Fruit fly (Drosophila melanogaster) whole organism, embryonic: ENCODE results near the gene corn.
A peak's percentile ranks its signal among the peaks of the same experiment; 100 is the strongest.

ENCODE experiments used
- B-H2 ChIP-seq: fragments of 200-800 bp; sonication (Bioruptor generic); optimal IDR thresholded peaks from 2 replicates; lab custom pipeline; 2018; ENCODE audit warnings: missing biosample characterization, mild to moderate bottlenecking, missing genetic modification characterization
- CG10321 ChIP-seq: fragments of 200-800 bp; sonication (Bioruptor generic); IDR thresholded peaks from 2 replicates; pipeline ENCODE4 v1.3.6; 2022; ENCODE audit warnings: missing biosample characterization, missing genetic modification characterization
- CG11504 ChIP-seq: fragments of 200-800 bp; sonication (Bioruptor generic); optimal IDR thresholded peaks from 3 replicates; lab custom pipeline; 2019; ENCODE audit warnings: missing biosample characterization, mild to moderate bottlenecking, missing genetic modification characterization, moderate library complexity
- CG11696 ChIP-seq: fragments of 200-800 bp; sonication (Bioruptor generic); IDR thresholded peaks from 2 replicates; pipeline ENCODE4 v1.3.6; 2022; ENCODE audit warnings: missing biosample characterization, missing genetic modification characterization
- CG12104 ChIP-seq: fragments of 200-800 bp; sonication (Bioruptor generic); optimal IDR thresholded peaks from 3 replicates; lab custom pipeline; 2016; ENCODE audit warnings: missing biosample characterization, missing genetic modification characterization
- CG1233 ChIP-seq: fragments of 200-800 bp; sonication (Bioruptor generic); optimal IDR thresholded peaks from 4 replicates; lab custom pipeline; 2018; ENCODE audit warnings: missing biosample characterization, mild to moderate bottlenecking, missing genetic modification characterization
- CG12769 ChIP-seq: fragments of 200-800 bp; sonication (Bioruptor generic); optimal IDR thresholded peaks from 2 replicates; lab custom pipeline; 2019; ENCODE audit warnings: missing biosample characterization, mild to moderate bottlenecking, missing genetic modification characterization, moderate library complexity
- CG13296 ChIP-seq: fragments of 200-800 bp; sonication (Bioruptor generic); optimal IDR thresholded peaks from 3 replicates; lab custom pipeline; 2018; ENCODE audit warnings: missing biosample characterization, mild to moderate bottlenecking, missing genetic modification characterization
- CG14710 ChIP-seq: fragments of 200-800 bp; sonication (Bioruptor generic); optimal IDR thresholded peaks from 3 replicates; lab custom pipeline; 2019; ENCODE audit warnings: missing biosample characterization, mild to moderate bottlenecking, missing genetic modification characterization, moderate library complexity
- CG2120 ChIP-seq: fragments of 200-800 bp; sonication (Bioruptor generic); optimal IDR thresholded peaks from 3 replicates; lab custom pipeline; 2016; ENCODE audit warnings: missing biosample characterization, missing genetic modification characterization
- CG2129 ChIP-seq: fragments of 200-800 bp; sonication (Bioruptor generic); IDR thresholded peaks from 2 replicates; pipeline ENCODE4 v1.3.6; 2022; ENCODE audit warnings: missing biosample characterization, missing genetic modification characterization; ENCODE audit not compliant: partially characterized antibody
- CG2678 ChIP-seq: fragments of 200-800 bp; sonication (Bioruptor generic); optimal IDR thresholded peaks from 3 replicates; lab custom pipeline; 2019; ENCODE audit warnings: missing biosample characterization, mild to moderate bottlenecking, missing genetic modification characterization, moderate library complexity
- CG3163 ChIP-seq: fragments of 200-800 bp; sonication (Bioruptor generic); optimal IDR thresholded peaks from 3 replicates; lab custom pipeline; 2016; ENCODE audit warnings: missing biosample characterization, missing genetic modification characterization
- CG33557 ChIP-seq: fragments of 200-800 bp; sonication (Bioruptor generic); optimal IDR thresholded peaks from 2 replicates; lab custom pipeline; 2019; ENCODE audit warnings: missing biosample characterization, mild to moderate bottlenecking, missing genetic modification characterization, moderate library complexity
- CG34376 ChIP-seq: fragments of 200-800 bp; sonication (Bioruptor generic); optimal IDR thresholded peaks from 2 replicates; lab custom pipeline; 2018; ENCODE audit warnings: missing biosample characterization, mild to moderate bottlenecking, missing genetic modification characterization
- CG3995 ChIP-seq: fragments of 200-800 bp; sonication (Bioruptor generic); optimal IDR thresholded peaks from 3 replicates; lab custom pipeline; 2016; ENCODE audit warnings: missing biosample characterization, missing genetic modification characterization
- CG43689 ChIP-seq: fragments of 200-800 bp; sonication (Bioruptor generic); IDR thresholded peaks from 2 replicates; pipeline ENCODE4 v1.3.6; 2022; ENCODE audit warnings: missing biosample characterization, missing genetic modification characterization
- CG7556 ChIP-seq: fragments of 200-800 bp; sonication (Bioruptor generic); optimal IDR thresholded peaks from 2 replicates; lab custom pipeline; 2017; ENCODE audit warnings: missing biosample characterization, mild to moderate bottlenecking, missing genetic modification characterization
- CG9727 ChIP-seq: fragments of 200-800 bp; sonication (Bioruptor generic); optimal IDR thresholded peaks from 3 replicates; lab custom pipeline; 2017; ENCODE audit warnings: missing biosample characterization, mild to moderate bottlenecking, missing genetic modification characterization
- CoRest ChIP-seq: fragments of 200-800 bp; sonication (Bioruptor generic); optimal IDR thresholded peaks from 3 replicates; lab custom pipeline; 2018; ENCODE audit warnings: missing biosample characterization, mild to moderate bottlenecking, missing genetic modification characterization, moderate library complexity
- D ChIP-seq, 2 experiments: fragments of 200-800 bp in 1 of 2; fragments of >200 bp in 1 of 2; sonication (Bioruptor generic) in 1 of 2; optimal IDR thresholded peaks; 2 replicates in 1 of 2; 3 replicates in 1 of 2; lab custom pipeline; 2017; ENCODE audit warnings: mild to moderate bottlenecking in 1 of 2, missing biosample characterization in 1 of 2, missing genetic modification characterization in 1 of 2, missing genetic modification reagents in 1 of 2
- Dfd ChIP-seq, 2 experiments: fragments of >200 bp; optimal IDR thresholded peaks; 2 replicates each; lab custom pipeline; 2017; ENCODE audit warnings: missing biosample characterization in 2 of 2, missing genetic modification characterization in 2 of 2
- Fer1 ChIP-seq: fragments of 200-800 bp; sonication (Bioruptor generic); optimal IDR thresholded peaks from 2 replicates; lab custom pipeline; 2017; ENCODE audit warnings: missing biosample characterization, mild to moderate bottlenecking, missing genetic modification characterization
- GATAe ChIP-seq: fragments of 200-800 bp; sonication (Bioruptor generic); conservative IDR thresholded peaks from 2 replicates; pipeline ENCODE4 v1.3.6; 2022; ENCODE audit warnings: missing biosample characterization, missing genetic modification characterization
- HLH4C ChIP-seq: fragments of 200-800 bp; sonication (Bioruptor generic); IDR thresholded peaks from 3 replicates; pipeline ENCODE4 v1.3.6; 2022; ENCODE audit warnings: missing biosample characterization, missing genetic modification characterization; ENCODE audit not compliant: partially characterized antibody
- Jarid2 ChIP-seq: fragments of 200-800 bp; sonication (Bioruptor generic); optimal IDR thresholded peaks from 3 replicates; lab custom pipeline; 2017; ENCODE audit warnings: mild to moderate bottlenecking, missing biosample characterization, missing genetic modification reagents, missing genetic modification characterization
- NC2α ChIP-seq: fragments of 200-800 bp; sonication (Bioruptor generic); optimal IDR thresholded peaks from 2 replicates; lab custom pipeline; 2016; ENCODE audit warnings: missing biosample characterization, missing genetic modification characterization
- Side ChIP-seq: fragments of 200-800 bp; sonication (Bioruptor generic); optimal IDR thresholded peaks from 2 replicates; lab custom pipeline; 2016; ENCODE audit warnings: missing biosample characterization, missing genetic modification characterization
- TFAM ChIP-seq: fragments of 200-800 bp; sonication (Bioruptor generic); optimal IDR thresholded peaks from 2 replicates; lab custom pipeline; 2017; ENCODE audit warnings: missing biosample characterization, missing genetic modification characterization, inconsistent platforms
- Trl ChIP-seq, 3 experiments: fragments of >200 bp in 2 of 3; fragments of 200-800 bp in 1 of 3; sonication (Bioruptor generic) in 1 of 3; optimal IDR thresholded peaks; 2 replicates in 1 of 3; 3 replicates in 2 of 3; lab custom pipeline; 2016 to 2017; ENCODE audit warnings: missing biosample characterization in 1 of 3, missing genetic modification characterization in 1 of 3
- ab ChIP-seq: fragments of 200-800 bp; sonication (Bioruptor generic); optimal IDR thresholded peaks from 2 replicates; lab custom pipeline; 2016; ENCODE audit warnings: missing biosample characterization, missing genetic modification characterization
- exex ChIP-seq: fragments of 200-800 bp; sonication (Bioruptor generic); optimal IDR thresholded peaks from 4 replicates; lab custom pipeline; 2018; ENCODE audit warnings: missing biosample characterization, mild to moderate bottlenecking, missing genetic modification characterization, moderate library complexity
- grn ChIP-seq: fragments of 200-800 bp; sonication (Bioruptor generic); optimal IDR thresholded peaks from 3 replicates; lab custom pipeline; 2017; ENCODE audit warnings: missing biosample characterization, missing genetic modification characterization
- gsb ChIP-seq: fragments of 200-800 bp; sonication (Bioruptor generic); IDR thresholded peaks from 2 replicates; pipeline ENCODE4 v1.3.6; 2022; ENCODE audit warnings: missing biosample characterization, missing genetic modification characterization
- h ChIP-seq: fragments of >200 bp; optimal IDR thresholded peaks from 2 replicates; lab custom pipeline; 2017
- kni ChIP-seq: fragments of 200-800 bp; sonication (Bioruptor generic); optimal IDR thresholded peaks from 3 replicates; lab custom pipeline; 2017; ENCODE audit warnings: mild to moderate bottlenecking, missing biosample characterization, missing genetic modification reagents, missing genetic modification characterization
- lab ChIP-seq: fragments of 200-800 bp; sonication (Bioruptor generic); optimal IDR thresholded peaks from 3 replicates; lab custom pipeline; 2017; ENCODE audit warnings: missing biosample characterization, missing genetic modification characterization, mild to moderate bottlenecking, moderate library complexity, missing genetic modification reagents
- mirr ChIP-seq: fragments of 200-800 bp; sonication (Bioruptor generic); optimal IDR thresholded peaks from 3 replicates; lab custom pipeline; 2018; ENCODE audit warnings: missing biosample characterization, mild to moderate bottlenecking, missing genetic modification characterization
- mld ChIP-seq: fragments of 200-800 bp; sonication (Bioruptor generic); IDR thresholded peaks from 3 replicates; pipeline ENCODE4 v1.3.6; 2022; ENCODE audit warnings: missing biosample characterization, missing genetic modification characterization; ENCODE audit not compliant: partially characterized antibody
- ranshi ChIP-seq: fragments of 200-800 bp; sonication (Bioruptor generic); IDR thresholded peaks from 2 replicates; pipeline ENCODE4 v1.3.6; 2022; ENCODE audit warnings: missing biosample characterization, missing genetic modification characterization
- rib ChIP-seq: fragments of 200-800 bp; sonication (Bioruptor generic); IDR thresholded peaks from 2 replicates; pipeline ENCODE4 v1.3.6; 2022; ENCODE audit warnings: missing biosample characterization, missing genetic modification characterization
- sd ChIP-seq: fragments of 200-800 bp; sonication (Bioruptor generic); optimal IDR thresholded peaks from 3 replicates; lab custom pipeline; 2018; ENCODE audit warnings: missing biosample characterization, mild to moderate bottlenecking, missing genetic modification characterization, moderate library complexity
- so ChIP-seq: fragments of 200-800 bp; sonication (Bioruptor generic); IDR thresholded peaks from 3 replicates; pipeline ENCODE4 v1.3.6; 2022; ENCODE audit warnings: missing biosample characterization, missing genetic modification characterization
- sug ChIP-seq: fragments of 200-800 bp; optimal IDR thresholded peaks from 2 replicates; lab custom pipeline; 2019; ENCODE audit warnings: missing biosample characterization, mild to moderate bottlenecking, missing genetic modification characterization, moderate library complexity
- tna ChIP-seq: fragments of 200-800 bp; sonication (Bioruptor generic); IDR thresholded peaks from 2 replicates; pipeline ENCODE4 v1.3.6; 2022; ENCODE audit warnings: missing biosample characterization, missing genetic modification characterization; ENCODE audit not compliant: partially characterized antibody
- unpg ChIP-seq: fragments of 200-800 bp; sonication (Bioruptor generic); optimal IDR thresholded peaks from 3 replicates; lab custom pipeline; 2018; ENCODE audit warnings: missing biosample characterization, mild to moderate bottlenecking, missing genetic modification characterization, moderate library complexity
- zen ChIP-seq: fragments of 200-800 bp; sonication (Bioruptor generic); optimal IDR thresholded peaks from 3 replicates; lab custom pipeline; 2018; ENCODE audit warnings: missing biosample characterization, mild to moderate bottlenecking, missing genetic modification characterization, moderate library complexity
- zf30C ChIP-seq: fragments of 200-800 bp; sonication (Bioruptor generic); optimal IDR thresholded peaks from 3 replicates; lab custom pipeline; 2018; ENCODE audit warnings: missing biosample characterization, mild to moderate bottlenecking, missing genetic modification characterization

The corn gene

DNA sequence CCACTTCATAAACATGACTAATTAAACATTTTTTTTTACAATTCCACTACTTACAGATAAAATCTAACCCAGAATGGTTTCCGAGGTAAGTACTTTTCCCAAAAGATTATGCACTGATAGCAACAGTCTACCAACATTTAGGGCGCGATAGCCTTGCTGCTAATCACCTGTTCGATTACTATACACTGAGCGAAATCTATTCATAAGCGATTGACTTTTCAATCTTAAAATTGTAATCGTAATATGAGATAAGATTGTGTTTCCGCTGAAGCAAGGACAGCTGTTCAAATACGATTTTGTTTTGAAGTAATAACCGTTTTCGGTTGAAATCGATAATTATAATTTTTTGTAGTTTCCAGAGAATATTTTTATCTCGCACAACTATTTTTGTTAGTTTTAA lies 24.3 kb downstream of the corn start (continued):
- peak; percentile 23 for TF ChIP-seq CG2120 (GFP tag; lab: Kevin White, UChicago)
- peak; percentile 34 for TF ChIP-seq unpg (GFP tag; lab: Kevin White, UChicago)
- TF ChIP-seq grn (GFP tag; lab: Kevin White, UChicago), result peak; percentile 89
- no peak for TF ChIP-seq kni
- TF ChIP-seq CG9727 (GFP tag; lab: Kevin White, UChicago), result no peak
- no peak for TF ChIP-seq ab (GFP tag; lab: Kevin White, UChicago)
- TF ChIP-seq mld (GFP tag; lab: Robert Waterston, UW), result no peak
- peak; percentile 19 for TF ChIP-seq Side (GFP tag; lab: Kevin White, UChicago)
- TF ChIP-seq HLH4C (GFP tag; lab: Robert Waterston, UW), result no peak
- peak; percentile 79 for TF ChIP-seq GATAe (GFP tag; lab: Robert Waterston, UW)
- peak; percentile 96 for TF ChIP-seq exex (tag; lab: Kevin White, UChicago)
- TF ChIP-seq CG11504 (tag; lab: Kevin White, UChicago), result peak; percentile 0
- TF ChIP-seq NC2α, result no peak
- peak; percentile 16 for TF ChIP-seq zen (tag; lab: Kevin White, UChicago)
- peak; percentile 73 for TF ChIP-seq zf30C (GFP tag; lab: Kevin White, UChicago)

DNA sequence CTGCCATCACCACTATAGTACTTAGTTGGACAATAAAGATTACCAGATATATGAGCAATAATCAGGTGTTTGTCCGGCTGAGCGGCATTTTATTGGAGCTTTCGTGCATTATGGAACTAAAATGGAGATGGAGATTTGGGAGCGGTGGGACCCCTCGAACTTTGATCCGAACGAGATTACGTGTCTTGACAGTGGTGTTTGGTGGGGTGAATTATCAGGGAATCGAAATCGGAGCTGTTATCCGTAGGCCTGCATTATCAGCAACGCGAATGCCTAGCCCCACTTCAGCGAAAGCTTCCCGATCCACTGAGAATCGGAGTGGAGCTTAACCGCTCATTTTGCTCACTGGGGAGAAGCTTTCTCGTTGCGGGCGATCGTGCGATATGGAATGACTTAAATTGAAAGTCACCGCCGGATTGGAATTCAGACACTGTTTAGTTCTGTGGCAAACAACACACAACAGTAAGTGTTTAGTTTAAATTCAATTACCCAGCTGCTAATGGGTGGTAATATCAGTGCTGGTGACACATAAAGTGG lies 25.4 kb downstream of the corn start, which contains the start of gene Acbp2:
Gene Acbp2, plus strand, starts transcription at position 417 of the 537 bp plus-strand sequence.
- TF ChIP-seq CG2678 (tag; lab: Kevin White, UChicago), result peak; percentile 3
- TF ChIP-seq CG12769 (tag; lab: Kevin White, UChicago), result peak; percentile 54
- no peak for TF ChIP-seq rib (GFP tag; lab: Robert Waterston, UW)
- TF ChIP-seq CG34376 (GFP tag; lab: Kevin White, UChicago), result peak; percentile 72
- no peak for TF ChIP-seq ranshi (GFP tag; lab: Robert Waterston, UW)
- TF ChIP-seq sug (tag; lab: Kevin White, UChicago), result peak; percentile 100
- peak; percentile 18 for TF ChIP-seq Jarid2 (GFP tag; lab: Kevin White, UChicago)
- TF ChIP-seq GATAe (GFP tag; lab: Robert Waterston, UW), result peak; percentile 66; the same call in 1 of the 2 replicates
- peak; percentile 67 for TF ChIP-seq sd (tag; lab: Kevin White, UChicago)
- no peak for TF ChIP-seq CG11696 (GFP tag; lab: Robert Waterston, UW)
- TF ChIP-seq Dfd (GFP tag; optimal IDR thresholded peaks at IDR 0.05; lab: Kevin White, UChicago), result no peak
- TF ChIP-seq CG7556 (GFP tag; lab: Kevin White, UChicago), result no peak
- no peak for TF ChIP-seq CG14710 (tag; lab: Kevin White, UChicago)
- no peak for TF ChIP-seq gsb (GFP tag; lab: Robert Waterston, UW)
- peak; percentile 63 for TF ChIP-seq mirr (GFP tag; lab: Kevin White, UChicago)
- peak in 1 of 2 experiments; percentile 31 for TF ChIP-seq Trl (optimal IDR thresholded peaks at IDR 0.05; lab: Kevin White, UChicago)
- TF ChIP-seq Trl (GFP tag; optimal IDR thresholded peaks at IDR 0.05; lab: Kevin White, UChicago), result no peak
- no peak for TF ChIP-seq CG13296
- no peak for TF ChIP-seq CG3995 (GFP tag; lab: Kevin White, UChicago)
- no peak for TF ChIP-seq CoRest (tag; lab: Kevin White, UChicago)
- TF ChIP-seq TFAM (GFP tag; lab: Kevin White, UChicago), result no peak
- TF ChIP-seq lab, result peak; percentile 25
- TF ChIP-seq CG3163 (GFP tag; lab: Kevin White, UChicago), result no peak
- TF ChIP-seq CG1233, result no peak
- TF ChIP-seq CG43689 (GFP tag; lab: Robert Waterston, UW), result no peak
- no peak for TF ChIP-seq CG12104 (GFP tag; lab: Kevin White, UChicago)
- TF ChIP-seq D (optimal IDR thresholded peaks at IDR 0.05; lab: Kevin White, UChicago), result no peak
- no peak for TF ChIP-seq D (GFP tag; optimal IDR thresholded peaks at IDR 0.05; lab: Kevin White, UChicago)
- TF ChIP-seq tna (GFP tag; lab: Robert Waterston, UW), result no peak
- TF ChIP-seq CG2129 (GFP tag; lab: Robert Waterston, UW), result no peak
- no peak for TF ChIP-seq h (lab: Kevin White, UChicago)
- no peak for TF ChIP-seq so (GFP tag; lab: Robert Waterston, UW)
- TF ChIP-seq CG33557 (GFP tag; lab: Kevin White, UChicago), result no peak
- TF ChIP-seq Fer1 (GFP tag; lab: Kevin White, UChicago), result no peak
- no peak for TF ChIP-seq CG10321 (GFP tag; lab: Robert Waterston, UW)
- peak; percentile 20 for TF ChIP-seq B-H2 (GFP tag; lab: Kevin White, UChicago)
